Worm (Caenorhabditis elegans) whole organism, midembryonic: ENCODE measurements around the gene srlf-31.

Source experiments
- cog-1 ChIP-seq: sonication (generic microtip); optimal IDR thresholded peaks from 2 replicates; lab custom pipeline; 2016; ENCODE audit warnings: missing genetic modification characterization, missing compliant biosample characterization
- ref-1 ChIP-seq: fragments of 200-800 bp; sonication (Bioruptor generic); conservative IDR thresholded peaks from 2 replicates; pipeline ENCODE4 v1.3.6; 2022; ENCODE audit warnings: missing genetic modification reagents, missing genetic modification characterization, missing compliant biosample characterization

- TF ChIP-seq ref-1 (GFP tag; lab: Robert Waterston, UW) (no peak), cog-1 (no peak)
These were observed 3.9 kb downstream of the srlf-31 start for ce11 chrIV:11919067-11919466.
